Worm (Caenorhabditis elegans): Measurements from ENCODE around the gene F43H9.3.

Gene F43H9.3

DNA sequence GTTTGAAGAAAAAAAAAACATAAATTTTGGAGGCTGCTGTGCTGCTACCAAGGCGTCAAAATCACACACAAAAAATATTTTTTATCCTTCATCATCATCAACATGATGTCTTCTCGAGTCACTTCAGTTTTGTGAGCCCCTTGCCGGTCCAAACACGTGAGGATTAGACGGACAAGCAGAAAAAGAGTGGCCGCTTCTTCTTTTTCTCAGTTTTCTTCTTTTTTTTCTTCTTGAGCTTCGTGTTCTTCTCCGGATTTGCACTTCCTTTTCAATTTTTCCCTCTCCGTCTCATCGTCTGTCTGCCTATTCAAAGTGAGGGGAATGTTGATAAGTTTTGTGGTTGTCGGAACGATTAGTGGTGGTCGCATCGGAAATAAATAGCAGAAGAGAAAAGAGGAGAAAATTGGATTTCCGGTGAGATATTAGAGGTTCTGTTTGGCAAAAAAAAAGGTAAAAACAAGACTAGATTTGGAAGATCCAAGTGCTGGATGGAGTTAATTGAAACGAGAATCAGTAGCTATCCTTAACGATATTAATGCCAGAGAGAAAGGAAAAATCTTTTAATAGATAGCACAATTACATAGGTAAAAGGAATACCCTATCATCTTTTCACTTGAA is 44.3 kb downstream of the F43H9.3 start:
- TF ChIP-seq fos-1 (tag; optimal IDR thresholded peaks at IDR 0.05), result no peak
- TF ChIP-seq D1046.2 (GFP tag; IDR thresholded peaks at IDR 0.05), result no peak
- TF ChIP-seq mdl-1 (tag; optimal IDR thresholded peaks at IDR 0.05), result peak in 1 of 2 experiments; percentile 65
- peak; percentile 69 for TF ChIP-seq hlh-30 (tag; optimal IDR thresholded peaks at IDR 0.05; ENCODE audit: insufficient read depth)
- no peak for TF ChIP-seq saeg-2 (GFP tag; IDR thresholded peaks at IDR 0.05)
- no peak for TF ChIP-seq lin-39 (tag; optimal IDR thresholded peaks at IDR 0.05)
- TF ChIP-seq ceh-28 (tag; optimal IDR thresholded peaks at IDR 0.05), result no peak
- TF ChIP-seq duxl-1 (tag; optimal IDR thresholded peaks at IDR 0.05; ENCODE audit: poor library complexity), result no peak
- peak; percentile 60 for TF ChIP-seq rbr-2 (tag; optimal IDR thresholded peaks at IDR 0.05)
- TF ChIP-seq T20F7.1 (GFP tag; optimal IDR thresholded peaks at IDR 0.05), result no peak
- peak; percentile 29 for TF ChIP-seq nhr-11 (tag; optimal IDR thresholded peaks at IDR 0.05)
- peak; percentile 2 for TF ChIP-seq dpl-1 (GFP tag; optimal IDR thresholded peaks at IDR 0.05)
- 0 out of 2 replicates have a peak, but pooled peaks have one; percentile 50 for TF ChIP-seq ceh-20 (GFP tag; IDR thresholded peaks at IDR 0.05)
- no peak for TF ChIP-seq ceh-44 (GFP tag; IDR thresholded peaks at IDR 0.05)
- TF ChIP-seq ceh-32 (tag; optimal IDR thresholded peaks at IDR 0.05; ENCODE audit: poor library complexity), result no peak
- TF ChIP-seq mxl-2 (GFP tag; conservative IDR thresholded peaks at IDR 0.05), result no peak
- peak; percentile 37; the same call in 1 of the 2 replicates for TF ChIP-seq ctbp-1 (GFP tag; IDR thresholded peaks at IDR 0.05)
- no peak for TF ChIP-seq ces-1 (GFP tag; optimal IDR thresholded peaks at IDR 0.05)
- no peak for TF ChIP-seq Y105C5A.15 (GFP tag; IDR thresholded peaks at IDR 0.05)
- peak; percentile 97 for TF ChIP-seq aha-1 (tag)
- TF ChIP-seq jun-1 (tag; optimal IDR thresholded peaks at IDR 0.05), result no peak
- no peak for TF ChIP-seq zfp-2 (tag; optimal IDR thresholded peaks at IDR 0.05)
- no peak for TF ChIP-seq spr-3 (GFP tag; optimal IDR thresholded peaks at IDR 0.05)
- peak in 1 of 2 experiments; percentile 63 for TF ChIP-seq lsy-2 (tag; optimal IDR thresholded peaks at IDR 0.05)
- no peak for TF ChIP-seq nhr-48 (tag; optimal IDR thresholded peaks at IDR 0.05)
- no peak for TF ChIP-seq lin-15B (tag; optimal IDR thresholded peaks at IDR 0.05)
- TF ChIP-seq mep-1 (tag; optimal IDR thresholded peaks at IDR 0.05), result peak; percentile 59
- no peak for TF ChIP-seq madf-9 (GFP tag; conservative IDR thresholded peaks at IDR 0.05)
- TF ChIP-seq fkh-10 (GFP tag; optimal IDR thresholded peaks at IDR 0.05), result peak; percentile 26
- no peak for TF ChIP-seq unc-39 (tag; optimal IDR thresholded peaks at IDR 0.05)
- TF ChIP-seq Y75B8A.6 (GFP tag; IDR thresholded peaks at IDR 0.05), result no peak
- peak in 1 of 2 experiments; percentile 36 for TF ChIP-seq daf-16 (GFP tag; optimal IDR thresholded peaks at IDR 0.05)
- TF ChIP-seq daf-16 (tag; optimal IDR thresholded peaks at IDR 0.05), result no peak
- TF ChIP-seq Y48G9A.11 (GFP tag; IDR thresholded peaks at IDR 0.05), result no peak
- TF ChIP-seq zip-2 (tag; optimal IDR thresholded peaks at IDR 0.05), result no peak
- TF ChIP-seq dve-1 (tag; optimal IDR thresholded peaks at IDR 0.05; ENCODE audit: insufficient read depth), result no peak
- TF ChIP-seq unc-62 (GFP tag; optimal IDR thresholded peaks at IDR 0.05 in 1 of 2), result peak in 1 of 2 experiments; percentile 71
- TF ChIP-seq unc-62 (tag; optimal IDR thresholded peaks at IDR 0.05), result no peak
- TF ChIP-seq zfp-3 (GFP tag; conservative IDR thresholded peaks at IDR 0.05), result no peak
- TF ChIP-seq dmd-8 (GFP tag; IDR thresholded peaks at IDR 0.05), result no peak
- peak; percentile 38 for TF ChIP-seq hlh-11 (tag; optimal IDR thresholded peaks at IDR 0.05)
- TF ChIP-seq cey-2 (tag; optimal IDR thresholded peaks at IDR 0.05; ENCODE audit: borderline replicate concordance, insufficient read depth), result no peak
- TF ChIP-seq R02D3.7 (tag; optimal IDR thresholded peaks at IDR 0.05), result no peak
- 0 out of 2 replicates have a peak, but pooled peaks have one; percentile 60 for TF ChIP-seq tra-1 (GFP tag; IDR thresholded peaks at IDR 0.05)
- TF ChIP-seq hmg-1.1 (GFP tag; IDR thresholded peaks at IDR 0.05), result 0 out of 2 replicates have a peak, but pooled peaks have one; percentile 58
- no peak for TF ChIP-seq nhr-111 (GFP tag; optimal IDR thresholded peaks at IDR 0.05)
- TF ChIP-seq daf-12 (tag; optimal IDR thresholded peaks at IDR 0.05), result no peak
- TF ChIP-seq hif-1 (tag; optimal IDR thresholded peaks at IDR 0.05), result peak in 1 of 2 experiments; percentile 21
- peak; percentile 6 for TF ChIP-seq F37D6.2 (tag; optimal IDR thresholded peaks at IDR 0.05)
- no peak for TF ChIP-seq daf-8 (GFP tag; IDR thresholded peaks at IDR 0.05)

Measured in whole organism, L4 larva.